Fruit fly (Drosophila melanogaster): ENCODE measurements around the gene CG42523.

The CG42523 gene

dm6 chr2L:4762595-4762994 is at the start of gene CG42523:
CG42523 (plus strand) TSS chr2L:4762895.
- TF ChIP-seq Usf (GFP tag; optimal IDR thresholded peaks at IDR 0.05) (no peak), br (optimal IDR thresholded peaks at IDR 0.05) (no peak), CG10209 (GFP tag; optimal IDR thresholded peaks at IDR 0.05) (no peak), fd3F (GFP tag; optimal IDR thresholded peaks at IDR 0.05) (no peak), gt (GFP tag; IDR thresholded peaks at IDR 0.05) (no peak), CG31224 (GFP tag; IDR thresholded peaks at IDR 0.05) (no peak), Abd-B (GFP tag; optimal IDR thresholded peaks at IDR 0.05) (no peak), seq (GFP tag; IDR thresholded peaks at IDR 0.05) (no peak), lab (GFP tag; optimal IDR thresholded peaks at IDR 0.05) (no peak)

dm6 chr2L:4726021-4726420 is 36.7 kb upstream of the CG42523 start:
- TF ChIP-seq Dp (GFP tag; optimal IDR thresholded peaks at IDR 0.05) (peak; percentile 33), Rfx (GFP tag; IDR thresholded peaks at IDR 0.05) (no peak), BtbVII (GFP tag; optimal IDR thresholded peaks at IDR 0.05) (no peak), CG12219 (GFP tag; optimal IDR thresholded peaks at IDR 0.05) (no peak), phol (tag; optimal IDR thresholded peaks at IDR 0.05) (no peak), CG7987 (GFP tag; optimal IDR thresholded peaks at IDR 0.05) (no peak), wdn (GFP tag; IDR thresholded peaks at IDR 0.05) (no peak), sd (tag; optimal IDR thresholded peaks at IDR 0.05) (no peak), CG6791 (GFP tag; IDR thresholded peaks at IDR 0.05; ENCODE audit: partially characterized antibody) (0 out of 3 replicates have a peak, but pooled peaks have one; percentile 36), Ets65A (GFP tag) (peak; percentile 64), slbo (GFP tag; IDR thresholded peaks at IDR 0.05) (no peak), amos (GFP tag; IDR thresholded peaks at IDR 0.05; ENCODE audit: partially characterized antibody) (peak; percentile 22; the same call in 1 of the 2 replicates), pum (GFP tag; optimal IDR thresholded peaks at IDR 0.05) (no peak), knrl (GFP tag; IDR thresholded peaks at IDR 0.05; ENCODE audit: partially characterized antibody) (peak; percentile 34; the same call in 2 of the 3 replicates), CG11504 (tag; optimal IDR thresholded peaks at IDR 0.05) (peak; percentile 33), CG6272 (GFP tag; IDR thresholded peaks at IDR 0.05) (peak; percentile 12; the same call in 1 of the 2 replicates), CG30431 (GFP tag; optimal IDR thresholded peaks at IDR 0.05) (no peak), CTCF (GFP tag; optimal IDR thresholded peaks at IDR 0.05) (peak; percentile 84), Hey (tag; optimal IDR thresholded peaks at IDR 0.05) (no peak), CG18011 (GFP tag; optimal IDR thresholded peaks at IDR 0.05) (peak; percentile 97), Med (GFP tag) (no peak), CG31365 (tag; optimal IDR thresholded peaks at IDR 0.05) (no peak), CG14860 (GFP tag; IDR thresholded peaks at IDR 0.05; ENCODE audit: partially characterized antibody) (0 out of 3 replicates have a peak, but pooled peaks have one; percentile 12), sim (GFP tag; IDR thresholded peaks at IDR 0.05) (no peak), NC2α (GFP tag; optimal IDR thresholded peaks at IDR 0.05) (no peak), slou (GFP tag; optimal IDR thresholded peaks at IDR 0.05) (peak; percentile 8), CG1233 (GFP tag; optimal IDR thresholded peaks at IDR 0.05) (no peak), pb (GFP tag; optimal IDR thresholded peaks at IDR 0.05) (no peak), trh (GFP tag; optimal IDR thresholded peaks at IDR 0.05) (no peak), CG33557 (GFP tag; optimal IDR thresholded peaks at IDR 0.05) (no peak), tna (GFP tag; IDR thresholded peaks at IDR 0.05; ENCODE audit: partially characterized antibody) (no peak), CG10959 (GFP tag; IDR thresholded peaks at IDR 0.05) (no peak), pita (GFP tag; optimal IDR thresholded peaks at IDR 0.05) (peak; percentile 32), stwl (tag; optimal IDR thresholded peaks at IDR 0.05) (peak; percentile 80), ara (GFP tag; IDR thresholded peaks at IDR 0.05) (0 out of 2 replicates have a peak, but pooled peaks have one; percentile 12), CG42726 (GFP tag; IDR thresholded peaks at IDR 0.05; ENCODE audit: partially characterized antibody) (peak; percentile 60; the same call in 1 of the 2 replicates), CG2116 (GFP tag; optimal IDR thresholded peaks at IDR 0.05) (peak; percentile 32)

All from whole organism, embryonic.